Worm (Caenorhabditis elegans) whole organism, young adult: ENCODE data around the gene lips-15.

Experiments
- B0336.3 ChIP-seq: fragments of 200-800 bp; sonication (Bioruptor generic); IDR thresholded peaks from 2 replicates; pipeline ENCODE4 v1.3.6; 2022; ENCODE audit warnings: missing genetic modification characterization, missing compliant biosample characterization
- C17E4.6 ChIP-seq: fragments of 200-800 bp; sonication (Bioruptor generic); IDR thresholded peaks from 2 replicates; pipeline ENCODE4 v1.3.6; 2022; ENCODE audit warnings: missing genetic modification reagents, missing genetic modification characterization, missing compliant biosample characterization
- F33H1.4 ChIP-seq: fragments of 200-800 bp; sonication (Bioruptor generic); IDR thresholded peaks from 2 replicates; pipeline ENCODE4 v1.3.6; 2022; ENCODE audit warnings: missing genetic modification reagents, missing genetic modification characterization, missing compliant biosample characterization
- F39B2.1 ChIP-seq: fragments of 200-800 bp; sonication (Bioruptor generic); IDR thresholded peaks from 2 replicates; pipeline ENCODE4 v1.3.6; 2022; ENCODE audit warnings: missing genetic modification reagents, missing genetic modification characterization, missing compliant biosample characterization
- F49E8.2 ChIP-seq: sonication (generic microtip); optimal IDR thresholded peaks from 3 replicates; lab custom pipeline; 2017; ENCODE audit warnings: missing genetic modification characterization, mild to moderate bottlenecking, missing compliant biosample characterization, antibody characterized with exemption, moderate library complexity; ENCODE audit not compliant: insufficient read depth
- F57C9.4 ChIP-seq: sonication (generic microtip); optimal IDR thresholded peaks from 2 replicates; lab custom pipeline; 2017; ENCODE audit warnings: mild to moderate bottlenecking, missing genetic modification characterization, missing compliant biosample characterization
- Y53F4B.3 ChIP-seq: fragments of 200-800 bp; sonication (Bioruptor generic); IDR thresholded peaks from 2 replicates; pipeline ENCODE4 v1.3.6; 2022; ENCODE audit warnings: missing genetic modification reagents, missing genetic modification characterization, missing compliant biosample characterization
- Y79H2A.3 ChIP-seq: fragments of 200-800 bp; sonication (Bioruptor generic); conservative IDR thresholded peaks from 2 replicates; pipeline ENCODE4 v1.3.6; 2022; ENCODE audit warnings: missing genetic modification reagents, missing genetic modification characterization, missing compliant biosample characterization
- akir-1 ChIP-seq: fragments of 200-800 bp; sonication (Bioruptor generic); optimal IDR thresholded peaks from 2 replicates; lab custom pipeline; 2018; ENCODE audit warnings: mild to moderate bottlenecking, missing genetic modification characterization, moderate library complexity, missing compliant biosample characterization
- atf-7 ChIP-seq: sonication (generic microtip); optimal IDR thresholded peaks from 2 replicates; lab custom pipeline; 2017; ENCODE audit warnings: mild to moderate bottlenecking, missing genetic modification characterization, missing compliant biosample characterization
- athp-1 ChIP-seq: sonication (generic microtip); optimal IDR thresholded peaks from 2 replicates; lab custom pipeline; 2017; ENCODE audit warnings: mild to moderate bottlenecking, missing genetic modification characterization, missing compliant biosample characterization
- bed-1 ChIP-seq: fragments of 200-800 bp; sonication (Bioruptor generic); IDR thresholded peaks from 2 replicates; pipeline ENCODE4 v1.3.6; 2022; ENCODE audit warnings: missing genetic modification reagents, missing genetic modification characterization, missing compliant biosample characterization
- bed-2 ChIP-seq: fragments of 200-800 bp; sonication (Bioruptor generic); IDR thresholded peaks from 2 replicates; pipeline ENCODE4 v1.3.6; 2022; ENCODE audit warnings: missing genetic modification reagents, missing genetic modification characterization, missing compliant biosample characterization
- dox-1 ChIP-seq: fragments of 200-800 bp; sonication (Bioruptor generic); IDR thresholded peaks from 2 replicates; pipeline ENCODE4 v1.3.6; 2022; ENCODE audit warnings: missing genetic modification reagents, missing genetic modification characterization, missing compliant biosample characterization
- dpff-1 ChIP-seq: sonication (generic microtip); optimal IDR thresholded peaks from 2 replicates; lab custom pipeline; 2017; ENCODE audit warnings: mild to moderate bottlenecking, missing genetic modification characterization, missing compliant biosample characterization
- efl-1 ChIP-seq: fragments of 150-350 bp; optimal IDR thresholded peaks from 2 replicates; lab custom pipeline; 2014; ENCODE audit warnings: missing biosample characterization, missing genetic modification reagents, missing genetic modification characterization
- egl-18 ChIP-seq: fragments of 200-800 bp; sonication (Bioruptor generic); IDR thresholded peaks from 2 replicates; pipeline ENCODE4 v1.3.6; 2022; ENCODE audit warnings: missing genetic modification reagents, missing genetic modification characterization, missing compliant biosample characterization
- egl-44 ChIP-seq: fragments of 200-800 bp; sonication (Bioruptor generic); IDR thresholded peaks from 2 replicates; pipeline ENCODE4 v1.3.6; 2022; ENCODE audit warnings: missing genetic modification reagents, missing genetic modification characterization, missing compliant biosample characterization
- ekl-4 ChIP-seq: fragments of 200-800 bp; sonication (Bioruptor generic); IDR thresholded peaks from 2 replicates; pipeline ENCODE4 v1.3.6; 2022; ENCODE audit warnings: missing genetic modification reagents, missing genetic modification characterization, missing compliant biosample characterization
- him-1 ChIP-seq: sonication (generic microtip); optimal IDR thresholded peaks from 2 replicates; lab custom pipeline; 2016; ENCODE audit warnings: missing genotype, missing genetic modification reagents, missing genetic modification characterization, missing compliant biosample characterization
- let-607 ChIP-seq, 2 experiments: fragments of 200-800 bp in 1 of 2; sonication (Bioruptor generic) in 1 of 2; sonication (generic microtip) in 1 of 2; optimal IDR thresholded peaks; 2 replicates each; lab custom pipeline; 2016 to 2018; ENCODE audit warnings: mild to moderate bottlenecking in 2 of 2, missing compliant biosample characterization in 2 of 2, missing genetic modification characterization in 2 of 2, moderate library complexity in 2 of 2, missing genotype in 1 of 2
- lin-26 ChIP-seq: fragments of 200-800 bp; sonication (Bioruptor generic); IDR thresholded peaks from 2 replicates; pipeline ENCODE4 v1.3.6; 2022; ENCODE audit warnings: missing genetic modification reagents, missing genetic modification characterization, missing compliant biosample characterization
- lin-40 ChIP-seq: sonication (generic microtip); optimal IDR thresholded peaks from 2 replicates; lab custom pipeline; 2016; ENCODE audit warnings: missing genetic modification characterization, mild to moderate bottlenecking, missing compliant biosample characterization, missing genotype, missing genetic modification reagents
- lir-1 ChIP-seq: fragments of 200-800 bp; sonication (Bioruptor generic); conservative IDR thresholded peaks from 2 replicates; pipeline ENCODE4 v1.3.6; 2022; ENCODE audit warnings: missing genetic modification reagents, missing genetic modification characterization, missing compliant biosample characterization
- lsy-27 ChIP-seq: sonication (generic microtip); optimal IDR thresholded peaks from 2 replicates; lab custom pipeline; 2017; ENCODE audit warnings: missing genetic modification characterization, mild to moderate bottlenecking, missing compliant biosample characterization, antibody characterized with exemption, missing genotype, borderline replicate concordance; ENCODE audit not compliant: insufficient read depth
- mes-4 ChIP-seq: sonication (generic microtip); optimal IDR thresholded peaks from 2 replicates; lab custom pipeline; 2016; ENCODE audit warnings: missing genotype, missing genetic modification characterization, missing compliant biosample characterization
- mxl-1 ChIP-seq: sonication (generic microtip); optimal IDR thresholded peaks from 2 replicates; lab custom pipeline; 2016; ENCODE audit warnings: missing genetic modification characterization, missing compliant biosample characterization
- nhr-179 ChIP-seq: sonication (generic microtip); optimal IDR thresholded peaks from 2 replicates; lab custom pipeline; 2016; ENCODE audit warnings: mild to moderate bottlenecking, missing genetic modification characterization, missing compliant biosample characterization
- nhr-80 ChIP-seq: sonication (generic microtip); optimal IDR thresholded peaks from 2 replicates; lab custom pipeline; 2016; ENCODE audit warnings: missing genetic modification characterization, missing compliant biosample characterization
- pbrm-1 ChIP-seq: fragments of 200-800 bp; sonication (Bioruptor generic); IDR thresholded peaks from 2 replicates; pipeline ENCODE4 v1.3.6; 2022; ENCODE audit warnings: missing genetic modification reagents, missing genetic modification characterization, missing compliant biosample characterization
- pha-4 ChIP-seq: fragments of 150-350 bp; sonication (generic microtip); optimal IDR thresholded peaks from 2 replicates; lab custom pipeline; 2014; ENCODE audit warnings: missing biosample characterization, missing genetic modification reagents, missing genetic modification characterization
- rpc-1 ChIP-seq, 2 experiments: fragments of 150-350 bp in 1 of 2; sonication (generic microtip) in 1 of 2; optimal IDR thresholded peaks; 2 replicates each; lab custom pipeline; 2014 to 2018; ENCODE audit warnings: missing biosample characterization in 1 of 2, missing genetic modification characterization in 1 of 2, missing genetic modification reagents in 1 of 2, missing genotype in 1 of 2
- sdz-38 ChIP-seq: sonication (generic microtip); optimal IDR thresholded peaks from 2 replicates; lab custom pipeline; 2016; ENCODE audit warnings: missing genotype, missing genetic modification characterization, missing compliant biosample characterization
- snpc-3.4 ChIP-seq: sonication (generic microtip); optimal IDR thresholded peaks from 2 replicates; lab custom pipeline; 2017; ENCODE audit warnings: missing genetic modification characterization, mild to moderate bottlenecking, missing compliant biosample characterization, antibody characterized with exemption, moderate library complexity, missing genotype, missing genetic modification reagents
- zim-3 ChIP-seq: sonication (generic microtip); optimal IDR thresholded peaks from 2 replicates; lab custom pipeline; 2017; ENCODE audit warnings: mild to moderate bottlenecking, missing genetic modification characterization, moderate library complexity, missing compliant biosample characterization
- ztf-22 ChIP-seq: fragments of 200-800 bp; sonication (Bioruptor generic); optimal IDR thresholded peaks from 2 replicates; lab custom pipeline; 2018; ENCODE audit warnings: mild to moderate bottlenecking, missing genetic modification characterization, moderate library complexity, missing compliant biosample characterization

Gene lips-15

DNA sequence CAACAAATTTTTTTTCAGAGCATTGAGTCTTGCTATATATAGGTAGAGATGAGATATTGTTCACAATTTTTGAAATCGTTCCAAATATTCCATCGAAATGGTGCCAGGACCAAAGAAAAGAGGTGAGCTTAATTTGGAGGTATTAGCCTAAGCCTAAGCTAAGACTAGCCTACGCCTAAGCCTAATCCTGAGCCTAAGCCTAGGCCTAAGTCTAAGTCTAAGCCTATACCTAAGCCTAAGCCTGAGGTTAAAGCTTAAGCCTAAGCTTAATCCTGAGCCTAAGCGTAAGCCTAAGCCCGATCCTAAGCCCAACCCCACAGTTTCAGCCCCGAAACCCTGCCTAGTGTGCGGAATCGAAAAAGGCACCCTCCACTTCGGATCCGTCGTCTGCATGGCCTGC, 32.4 kb downstream of the lips-15 start, which contains the start of gene nhr-234:
Gene nhr-234, plus strand, starts transcription at position 77 of the 400 bp plus-strand sequence.
- no peak for TF ChIP-seq him-1 (tag; lab: Kevin White, UChicago)
- no peak for TF ChIP-seq snpc-3.4 (tag; lab: Kevin White, UChicago)
- no peak for TF ChIP-seq bed-1 (GFP tag; lab: Robert Waterston, UW)
- TF ChIP-seq F39B2.1: no peak
- no peak for TF ChIP-seq efl-1 (GFP tag; lab: Kevin White, UChicago)
- TF ChIP-seq ztf-22 (GFP tag; lab: Kevin White, UChicago): no peak
- TF ChIP-seq nhr-179 (tag; lab: Kevin White, UChicago): no peak
- no peak for TF ChIP-seq egl-18 (GFP tag; lab: Robert Waterston, UW)
- no peak for TF ChIP-seq zim-3
- TF ChIP-seq atf-7 (tag; lab: Kevin White, UChicago): no peak
- TF ChIP-seq pha-4 (tag; lab: Kevin White, UChicago): no peak
- no peak for TF ChIP-seq Y79H2A.3 (GFP tag; lab: Robert Waterston, UW)
- TF ChIP-seq mxl-1 (tag; lab: Kevin White, UChicago): no peak
- TF ChIP-seq, all 124 proteins: peak for 0

DNA sequence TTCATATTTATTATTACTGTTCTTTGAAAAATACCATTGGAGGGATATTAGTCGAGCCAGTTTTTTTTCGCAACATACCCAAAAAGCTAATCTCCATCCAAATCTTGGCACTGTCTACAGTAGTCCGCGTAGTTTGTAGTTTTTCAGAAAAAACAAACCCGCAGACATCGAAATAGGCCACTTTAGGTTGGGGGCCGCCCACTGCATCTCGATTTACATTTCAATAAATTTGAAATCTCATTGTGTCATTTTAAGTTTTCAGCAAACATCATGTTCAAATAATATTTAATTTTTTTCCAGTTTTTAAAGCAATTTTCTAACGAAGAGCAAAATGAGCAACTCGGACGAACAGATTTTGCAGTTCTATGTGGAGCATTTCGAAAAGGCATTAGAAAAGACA, 36.2 kb downstream of the lips-15 start, which contains the start of gene nhr-235:
Gene nhr-235, plus strand, starts transcription at position 301 of the 400 bp plus-strand sequence.
- TF ChIP-seq Y53F4B.3 (GFP tag; lab: Robert Waterston, UW) (no peak), Y79H2A.3 (GFP tag; lab: Robert Waterston, UW) (no peak), F57C9.4 (tag; lab: Kevin White, UChicago) (no peak), zim-3 (no peak), let-607 (tag; optimal IDR thresholded peaks at IDR 0.05; lab: Kevin White, UChicago) (no peak), lin-26 (GFP tag; lab: Robert Waterston, UW) (no peak), lin-40 (no peak), ekl-4 (GFP tag; lab: Robert Waterston, UW) (no peak), B0336.3 (no peak), dox-1 (no peak), mes-4 (tag; lab: Kevin White, UChicago) (no peak), F49E8.2 (tag; lab: Kevin White, UChicago) (no peak), lsy-27 (tag; lab: Kevin White, UChicago) (no peak), pbrm-1 (GFP tag; lab: Robert Waterston, UW) (no peak), egl-44 (GFP tag; lab: Robert Waterston, UW) (no peak), nhr-80 (no peak), ztf-22 (GFP tag; lab: Kevin White, UChicago) (no peak), athp-1 (tag; lab: Kevin White, UChicago) (no peak), sdz-38 (tag; lab: Kevin White, UChicago) (no peak)

DNA sequence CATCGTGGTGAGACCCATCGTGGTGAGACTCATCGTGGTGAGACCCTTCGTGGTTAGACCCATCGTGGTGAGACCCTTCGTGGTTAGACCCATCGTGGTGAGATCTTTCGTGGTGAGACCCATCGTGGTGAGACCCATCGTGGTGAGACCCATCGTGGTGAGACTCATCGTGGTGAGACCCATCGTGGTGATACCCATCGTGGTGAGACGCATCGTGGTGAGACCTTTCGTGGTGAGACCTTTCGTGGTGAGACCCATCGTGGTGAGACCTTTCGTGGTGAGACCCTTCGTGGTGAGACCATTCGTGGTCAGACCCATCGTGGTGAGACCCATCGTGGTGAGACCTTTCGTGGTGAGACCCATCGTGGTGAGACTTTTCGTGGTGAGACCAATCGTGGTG, 47.0 kb downstream of the lips-15 start:
- peak; percentile 28; the same call in 1 of the 2 replicates for TF ChIP-seq F33H1.4 (GFP tag; lab: Robert Waterston, UW)
- TF ChIP-seq, all 124 proteins: peak for 1; not testable (repeated sequence) for 123

DNA sequence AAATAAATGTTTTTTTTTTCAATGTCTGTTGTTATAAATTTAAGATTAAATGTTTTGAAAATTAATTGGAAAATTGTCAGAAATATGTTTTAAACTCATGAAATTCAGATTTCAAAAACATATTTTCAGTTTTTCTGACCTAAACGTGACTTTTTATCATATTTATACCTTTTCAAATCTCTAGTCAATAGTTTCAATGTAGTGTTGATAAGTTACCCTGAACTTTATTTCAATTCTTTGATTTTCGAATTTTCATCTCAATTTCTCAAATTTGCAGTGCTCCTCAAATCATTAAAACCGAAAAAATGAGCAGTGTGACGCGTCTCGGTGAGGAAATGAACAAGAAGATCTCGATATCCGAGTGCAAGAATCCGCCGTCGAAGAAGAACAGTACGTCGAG, 50.3 kb downstream of the lips-15 start, which contains the start of gene rgs-4:
Gene rgs-4, plus strand, starts transcription at position 301 of the 400 bp plus-strand sequence.
- TF ChIP-seq dox-1: no peak

DNA sequence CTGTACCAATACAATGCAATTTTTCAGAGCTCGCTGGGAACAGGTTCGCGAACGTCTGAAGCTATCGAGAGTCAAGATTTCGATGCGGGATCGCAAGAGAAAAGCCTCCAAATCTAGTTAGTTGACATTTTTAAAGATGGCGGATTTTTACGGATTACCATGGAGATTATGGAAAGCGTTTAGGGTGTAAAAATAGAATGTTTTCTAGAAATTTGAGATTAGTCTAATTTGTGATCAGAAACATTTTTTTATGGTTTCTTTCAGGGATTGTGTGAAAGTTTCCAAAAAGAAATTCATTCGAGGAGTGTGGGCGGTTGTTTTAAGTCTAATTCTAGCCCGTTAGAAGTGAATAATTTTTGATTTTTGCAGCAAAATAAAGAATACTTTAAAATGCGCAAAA, 51.6 kb downstream of the lips-15 start:
- TF ChIP-seq athp-1 (tag; lab: Kevin White, UChicago) (no peak), dpff-1 (tag; lab: Kevin White, UChicago) (no peak), akir-1 (GFP tag; lab: Kevin White, UChicago) (no peak), C17E4.6 (GFP tag; lab: Robert Waterston, UW) (no peak), lsy-27 (tag; lab: Kevin White, UChicago) (no peak), bed-2 (GFP tag; lab: Robert Waterston, UW) (no peak), egl-18 (GFP tag; lab: Robert Waterston, UW) (no peak), rpc-1 (optimal IDR thresholded peaks at IDR 0.05; lab: Kevin White, UChicago) (no peak), rpc-1 (tag; optimal IDR thresholded peaks at IDR 0.05; lab: Kevin White, UChicago) (no peak), nhr-179 (tag; lab: Kevin White, UChicago) (no peak), lir-1 (no peak), him-1 (tag; lab: Kevin White, UChicago) (no peak)
